Worm (Caenorhabditis elegans): ENCODE results near the gene rsp-1.

ce11 chrII:11501956-11502355, 48.8 kb downstream of the rsp-1 start:
- TF ChIP-seq fkh-4 (tag; optimal IDR thresholded peaks at IDR 0.05; ENCODE audit: borderline replicate concordance), result no peak
- no peak for TF ChIP-seq lin-39 (tag; optimal IDR thresholded peaks at IDR 0.05)
- no peak for TF ChIP-seq nhr-19 (GFP tag; conservative IDR thresholded peaks at IDR 0.05)
- TF ChIP-seq nhr-28 (tag; optimal IDR thresholded peaks at IDR 0.05), result no peak
- no peak for TF ChIP-seq jun-1 (tag; optimal IDR thresholded peaks at IDR 0.05)
- TF ChIP-seq pax-3 (tag; optimal IDR thresholded peaks at IDR 0.05), result no peak
- TF ChIP-seq fkh-8 (tag; optimal IDR thresholded peaks at IDR 0.05), result no peak
- TF ChIP-seq tlp-1 (tag; optimal IDR thresholded peaks at IDR 0.05), result no peak
